Worm (Caenorhabditis elegans) whole organism, mixed stage, embryonic: ENCODE results near the gene aaim-1.

ENCODE experiments used
- ces-1 ChIP-seq: fragments of 150-350 bp; optimal IDR thresholded peaks from 2 replicates; lab custom pipeline; 2014; ENCODE audit warnings: missing biosample characterization, missing genetic modification reagents, missing genetic modification characterization
- lin-13 ChIP-seq: fragments of 150-350 bp; optimal IDR thresholded peaks from 2 replicates; lab custom pipeline; 2014; ENCODE audit warnings: missing biosample characterization, missing genetic modification characterization
- lin-32 ChIP-seq: fragments of 200-800 bp; sonication (Bioruptor generic); optimal IDR thresholded peaks from 2 replicates; lab custom pipeline; 2018; ENCODE audit warnings: mild to moderate bottlenecking, missing genetic modification characterization, missing compliant biosample characterization
- mep-1 ChIP-seq: fragments of 150-350 bp; optimal IDR thresholded peaks from 2 replicates; lab custom pipeline; 2017; ENCODE audit warnings: missing biosample characterization, missing genetic modification reagents, missing genetic modification characterization, inconsistent platforms
- nhr-76 ChIP-seq: sonication (generic microtip); optimal IDR thresholded peaks from 2 replicates; lab custom pipeline; 2017; ENCODE audit warnings: missing biosample characterization, missing genetic modification characterization
- snpc-4 ChIP-seq: fragments of 150-350 bp; optimal IDR thresholded peaks from 2 replicates; lab custom pipeline; 2014; ENCODE audit warnings: missing biosample characterization, missing genetic modification characterization

DNA sequence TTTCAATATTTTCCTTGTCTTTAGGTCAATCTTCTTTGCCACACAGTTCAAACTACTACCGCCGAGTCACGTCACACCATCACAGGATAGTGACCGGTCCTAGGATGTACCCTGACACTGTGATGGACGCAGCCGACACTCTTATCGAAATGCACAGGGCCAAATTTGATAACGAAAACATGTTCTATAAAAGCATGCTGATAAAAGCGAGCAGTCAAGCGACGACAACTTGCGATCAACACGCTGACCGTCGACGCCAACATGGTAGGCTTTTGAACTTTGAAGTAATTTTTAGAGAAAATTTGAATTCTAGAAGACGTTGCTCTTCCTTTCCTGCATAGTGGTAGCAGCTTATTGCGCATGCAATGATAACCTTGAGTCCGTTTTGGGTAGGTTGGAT, 44.8 kb upstream of the aaim-1 start, which contains the start of gene cpr-6:
- no peak for TF ChIP-seq snpc-4 (tag; lab: Kevin White, UChicago)
- no peak for TF ChIP-seq ces-1 (GFP tag; lab: Kevin White, UChicago)
- no peak for TF ChIP-seq lin-32 (GFP tag; lab: Kevin White, UChicago)
- no peak for TF ChIP-seq lin-13 (tag; lab: Kevin White, UChicago)
- no peak for TF ChIP-seq mep-1 (tag; lab: Kevin White, UChicago)
- TF ChIP-seq nhr-76 (tag; lab: Kevin White, UChicago): no peak
